Fruit fly (Drosophila melanogaster) whole organism, embryonic: ENCODE results near the gene Vps26.

Experiments used
- Adf1 ChIP-seq: fragments of 200-800 bp; sonication (Bioruptor generic); IDR thresholded peaks from 2 replicates; pipeline ENCODE4 v1.3.6; 2022; ENCODE audit warnings: missing biosample characterization, missing genetic modification characterization
- Bteb2 ChIP-seq: fragments of 200-800 bp; sonication (Bioruptor generic); optimal IDR thresholded peaks from 2 replicates; lab custom pipeline; 2016; ENCODE audit warnings: missing biosample characterization, missing genetic modification characterization
- CG1024 ChIP-seq: fragments of 200-800 bp; sonication (Bioruptor generic); IDR thresholded peaks from 2 replicates; pipeline ENCODE4 v1.3.6; 2022; ENCODE audit warnings: missing biosample characterization, missing genetic modification characterization
- CG10431 ChIP-seq: fragments of 200-800 bp; sonication (Bioruptor generic); optimal IDR thresholded peaks from 3 replicates; lab custom pipeline; 2018; ENCODE audit warnings: missing biosample characterization, mild to moderate bottlenecking, missing genetic modification characterization
- CG12155 ChIP-seq: fragments of 200-800 bp; sonication (Bioruptor generic); optimal IDR thresholded peaks from 3 replicates; lab custom pipeline; 2016; ENCODE audit warnings: missing biosample characterization, missing genetic modification characterization
- CG12744 ChIP-seq: fragments of 200-800 bp; sonication (Bioruptor generic); optimal IDR thresholded peaks from 2 replicates; lab custom pipeline; 2016; ENCODE audit warnings: missing biosample characterization, missing genetic modification characterization
- CG15479 ChIP-seq: fragments of 200-800 bp; sonication (Bioruptor generic); optimal IDR thresholded peaks from 3 replicates; lab custom pipeline; 2019; ENCODE audit warnings: missing biosample characterization, mild to moderate bottlenecking, missing genetic modification characterization, moderate library complexity
- CG16813 ChIP-seq: fragments of 200-800 bp; sonication (Bioruptor generic); IDR thresholded peaks from 3 replicates; pipeline ENCODE4 v1.3.6; 2022; ENCODE audit warnings: missing biosample characterization, missing genetic modification characterization; ENCODE audit not compliant: partially characterized antibody
- CG17802 ChIP-seq: fragments of 200-800 bp; sonication (Bioruptor generic); optimal IDR thresholded peaks from 2 replicates; lab custom pipeline; 2018; ENCODE audit warnings: missing biosample characterization, mild to moderate bottlenecking, missing genetic modification characterization, moderate library complexity
- CG3838 ChIP-seq: fragments of 200-800 bp; sonication (Bioruptor generic); optimal IDR thresholded peaks from 3 replicates; lab custom pipeline; 2016; ENCODE audit warnings: missing biosample characterization, missing genetic modification characterization
- CG4404 ChIP-seq: fragments of 200-800 bp; sonication (Bioruptor generic); IDR thresholded peaks from 2 replicates; pipeline ENCODE4 v1.3.6; 2022; ENCODE audit warnings: missing biosample characterization, missing genetic modification characterization
- CG5953 ChIP-seq: fragments of 200-800 bp; sonication (Bioruptor generic); IDR thresholded peaks from 2 replicates; pipeline ENCODE4 v1.3.6; 2022; ENCODE audit warnings: missing biosample characterization, missing genetic modification characterization
- CG6765 ChIP-seq: fragments of 200-800 bp; sonication (Bioruptor generic); optimal IDR thresholded peaks from 3 replicates; lab custom pipeline; 2017; ENCODE audit warnings: missing biosample characterization, mild to moderate bottlenecking, missing genetic modification characterization
- CG7839 ChIP-seq: fragments of 200-800 bp; sonication (Bioruptor generic); optimal IDR thresholded peaks from 3 replicates; lab custom pipeline; 2018; ENCODE audit warnings: missing biosample characterization, mild to moderate bottlenecking, missing genetic modification characterization, moderate library complexity
- CG7987 ChIP-seq: fragments of 200-800 bp; sonication (Bioruptor generic); optimal IDR thresholded peaks from 2 replicates; lab custom pipeline; 2018; ENCODE audit warnings: missing biosample characterization, mild to moderate bottlenecking, missing genetic modification characterization, moderate library complexity
- Chrac-16 ChIP-seq: fragments of 200-800 bp; sonication (Bioruptor generic); optimal IDR thresholded peaks from 3 replicates; lab custom pipeline; 2016; ENCODE audit warnings: missing biosample characterization, missing genetic modification characterization
- Deaf1 ChIP-seq: fragments of 200-800 bp; optimal IDR thresholded peaks from 3 replicates; lab custom pipeline; 2019; ENCODE audit warnings: missing biosample characterization, mild to moderate bottlenecking, missing genetic modification characterization, moderate library complexity
- Dfd ChIP-seq, 2 experiments: fragments of >200 bp; optimal IDR thresholded peaks; 2 replicates each; lab custom pipeline; 2017; ENCODE audit warnings: missing biosample characterization in 2 of 2, missing genetic modification characterization in 2 of 2
- Dp ChIP-seq: fragments of 200-800 bp; sonication (Bioruptor generic); optimal IDR thresholded peaks from 2 replicates; lab custom pipeline; 2018; ENCODE audit warnings: missing biosample characterization, mild to moderate bottlenecking, missing genetic modification characterization, moderate library complexity
- Fer1 ChIP-seq: fragments of 200-800 bp; sonication (Bioruptor generic); optimal IDR thresholded peaks from 2 replicates; lab custom pipeline; 2017; ENCODE audit warnings: missing biosample characterization, mild to moderate bottlenecking, missing genetic modification characterization
- Hmx ChIP-seq: fragments of 200-800 bp; sonication (Bioruptor generic); optimal IDR thresholded peaks from 2 replicates; lab custom pipeline; 2016; ENCODE audit warnings: missing biosample characterization, missing genetic modification characterization
- Jarid2 ChIP-seq: fragments of 200-800 bp; sonication (Bioruptor generic); optimal IDR thresholded peaks from 3 replicates; lab custom pipeline; 2017; ENCODE audit warnings: mild to moderate bottlenecking, missing biosample characterization, missing genetic modification reagents, missing genetic modification characterization
- Lhr ChIP-seq: fragments of 200-800 bp; sonication (Bioruptor generic); optimal IDR thresholded peaks from 3 replicates; lab custom pipeline; 2017; ENCODE audit warnings: mild to moderate bottlenecking, missing biosample characterization, missing genetic modification reagents, missing genetic modification characterization
- Lpt ChIP-seq: fragments of >200 bp; optimal IDR thresholded peaks from 2 replicates; lab custom pipeline; 2018; ENCODE audit warnings: missing biosample characterization, missing genetic modification characterization
- Neu2 ChIP-seq: fragments of 200-800 bp; sonication (Bioruptor generic); optimal IDR thresholded peaks from 3 replicates; lab custom pipeline; 2016; ENCODE audit warnings: missing biosample characterization, missing genetic modification characterization, borderline replicate concordance
- Nf-YC ChIP-seq: fragments of 200-800 bp; optimal IDR thresholded peaks from 3 replicates; lab custom pipeline; 2019; ENCODE audit warnings: missing biosample characterization, mild to moderate bottlenecking, missing genetic modification characterization, moderate library complexity
- PHDP ChIP-seq: fragments of 200-800 bp; sonication (Bioruptor generic); optimal IDR thresholded peaks from 3 replicates; lab custom pipeline; 2018; ENCODE audit warnings: missing biosample characterization, mild to moderate bottlenecking, missing genetic modification characterization, moderate library complexity
- Sin3A ChIP-seq: fragments of >200 bp; optimal IDR thresholded peaks from 2 replicates; lab custom pipeline; 2018
- Sry-δ ChIP-seq: fragments of 200-800 bp; sonication (Bioruptor generic); optimal IDR thresholded peaks from 2 replicates; lab custom pipeline; 2016; ENCODE audit warnings: missing biosample characterization, missing genetic modification characterization
- Stat92E ChIP-seq, 3 experiments: fragments of >200 bp in 2 of 3; fragments of 200-800 bp in 1 of 3; sonication (Bioruptor generic) in 1 of 3; optimal IDR thresholded peaks; 2 replicates each; lab custom pipeline; 2017 to 2019; ENCODE audit warnings: missing biosample characterization in 3 of 3, missing genetic modification characterization in 3 of 3, mild to moderate bottlenecking in 1 of 3, moderate library complexity in 1 of 3
- Tbp ChIP-seq: fragments of >200 bp; optimal IDR thresholded peaks from 2 replicates; lab custom pipeline; 2018; ENCODE audit warnings: missing biosample characterization, missing genetic modification characterization
- Trl ChIP-seq, 3 experiments: fragments of >200 bp in 2 of 3; fragments of 200-800 bp in 1 of 3; sonication (Bioruptor generic) in 1 of 3; optimal IDR thresholded peaks; 2 replicates in 1 of 3; 3 replicates in 2 of 3; lab custom pipeline; 2016 to 2017; ENCODE audit warnings: missing biosample characterization in 1 of 3, missing genetic modification characterization in 1 of 3
- ab ChIP-seq: fragments of 200-800 bp; sonication (Bioruptor generic); optimal IDR thresholded peaks from 2 replicates; lab custom pipeline; 2016; ENCODE audit warnings: missing biosample characterization, missing genetic modification characterization
- az2 ChIP-seq: fragments of 200-800 bp; sonication (Bioruptor generic); optimal IDR thresholded peaks from 3 replicates; lab custom pipeline; 2016; ENCODE audit warnings: missing biosample characterization, missing genetic modification characterization
- cg ChIP-seq: fragments of 200-800 bp; sonication (Bioruptor generic); optimal IDR thresholded peaks from 3 replicates; lab custom pipeline; 2019; ENCODE audit warnings: missing biosample characterization, mild to moderate bottlenecking, missing genetic modification characterization, moderate library complexity
- crp ChIP-seq, 2 experiments: fragments of 200-800 bp; sonication (Bioruptor generic); optimal IDR thresholded peaks; 2 replicates in 1 of 2; 3 replicates in 1 of 2; lab custom pipeline; 2017; ENCODE audit warnings: missing biosample characterization in 2 of 2, missing genetic modification characterization in 2 of 2, mild to moderate bottlenecking in 1 of 2, moderate library complexity in 1 of 2
- fru ChIP-seq: fragments of >200 bp; optimal IDR thresholded peaks from 2 replicates; lab custom pipeline; 2017
- ftz-f1 ChIP-seq: fragments of 200-800 bp; sonication (Bioruptor generic); optimal IDR thresholded peaks from 2 replicates; lab custom pipeline; 2016; ENCODE audit warnings: missing biosample characterization, missing genetic modification characterization
- gsb ChIP-seq: fragments of 200-800 bp; sonication (Bioruptor generic); IDR thresholded peaks from 2 replicates; pipeline ENCODE4 v1.3.6; 2022; ENCODE audit warnings: missing biosample characterization, missing genetic modification characterization
- ind ChIP-seq: fragments of 200-800 bp; sonication (Bioruptor generic); optimal IDR thresholded peaks from 3 replicates; lab custom pipeline; 2016; ENCODE audit warnings: missing biosample characterization, missing genetic modification characterization
- knrl ChIP-seq: fragments of 200-800 bp; sonication (Bioruptor generic); IDR thresholded peaks from 3 replicates; pipeline ENCODE4 v1.3.6; 2022; ENCODE audit warnings: missing biosample characterization, missing genetic modification characterization; ENCODE audit not compliant: partially characterized antibody
- lab ChIP-seq: fragments of 200-800 bp; sonication (Bioruptor generic); optimal IDR thresholded peaks from 3 replicates; lab custom pipeline; 2017; ENCODE audit warnings: missing biosample characterization, missing genetic modification characterization, mild to moderate bottlenecking, moderate library complexity, missing genetic modification reagents
- odd ChIP-seq: fragments of 200-800 bp; sonication (Bioruptor generic); optimal IDR thresholded peaks from 2 replicates; lab custom pipeline; 2017; ENCODE audit warnings: missing biosample characterization, mild to moderate bottlenecking, missing genetic modification characterization
- pfk ChIP-seq: fragments of 200-800 bp; sonication (Bioruptor generic); optimal IDR thresholded peaks from 2 replicates; lab custom pipeline; 2018; ENCODE audit warnings: missing biosample characterization, mild to moderate bottlenecking, missing genetic modification characterization, moderate library complexity
- psq ChIP-seq: fragments of 200-800 bp; sonication (Bioruptor generic); optimal IDR thresholded peaks from 2 replicates; lab custom pipeline; 2017; ENCODE audit warnings: missing biosample characterization, missing genetic modification characterization
- salm ChIP-seq: fragments of 200-800 bp; sonication (Bioruptor generic); optimal IDR thresholded peaks from 2 replicates; lab custom pipeline; 2018; ENCODE audit warnings: missing biosample characterization, mild to moderate bottlenecking, missing genetic modification characterization
- tll ChIP-seq, 2 experiments: fragments of 200-800 bp in 1 of 2; fragments of >200 bp in 1 of 2; sonication (Bioruptor generic) in 1 of 2; optimal IDR thresholded peaks; 2 replicates each; lab custom pipeline; 2017 to 2019; ENCODE audit warnings: missing biosample characterization in 2 of 2, missing genetic modification characterization in 2 of 2, mild to moderate bottlenecking in 1 of 2, moderate library complexity in 1 of 2
- z ChIP-seq: fragments of 200-800 bp; sonication (Bioruptor generic); IDR thresholded peaks from 3 replicates; pipeline ENCODE4 v1.3.6; 2022; ENCODE audit warnings: missing biosample characterization, missing genetic modification characterization
- zen ChIP-seq: fragments of 200-800 bp; sonication (Bioruptor generic); optimal IDR thresholded peaks from 3 replicates; lab custom pipeline; 2018; ENCODE audit warnings: missing biosample characterization, mild to moderate bottlenecking, missing genetic modification characterization, moderate library complexity
- zfh2 ChIP-seq: fragments of 200-800 bp; sonication (Bioruptor generic); optimal IDR thresholded peaks from 2 replicates; lab custom pipeline; 2016; ENCODE audit warnings: missing biosample characterization, missing genetic modification characterization

Gene Vps26

dm6 chrX:1854070-1854469 lies 19.6 kb upstream of the Vps26 start (continued):
- TF ChIP-seq pfk (GFP tag; lab: Kevin White, UChicago) (peak; percentile 43), CG12744 (GFP tag; lab: Kevin White, UChicago) (peak; percentile 49), Sin3A (lab: Kevin White, UChicago) (no peak), CG12155 (GFP tag; lab: Kevin White, UChicago) (peak; percentile 6), Dp (GFP tag; lab: Kevin White, UChicago) (no peak), ab (GFP tag; lab: Kevin White, UChicago) (no peak), Hmx (GFP tag; lab: Kevin White, UChicago) (no peak), CG16813 (GFP tag; lab: Robert Waterston, UW) (no peak), CG3838 (GFP tag; lab: Kevin White, UChicago) (peak; percentile 42), Lhr (no peak), ind (GFP tag; lab: Kevin White, UChicago) (peak; percentile 10), Neu2 (GFP tag; lab: Kevin White, UChicago) (no peak), fru (lab: Kevin White, UChicago) (no peak), Chrac-16 (GFP tag; lab: Kevin White, UChicago) (no peak), zfh2 (GFP tag; lab: Kevin White, UChicago) (no peak), ftz-f1 (GFP tag; lab: Kevin White, UChicago) (no peak), Fer1 (peak; percentile 95), CG1024 (GFP tag; lab: Robert Waterston, UW) (0 out of 2 replicates have a peak, but pooled peaks have one; percentile 13), Stat92E (GFP tag; optimal IDR thresholded peaks at IDR 0.05; lab: Kevin White, UChicago) (no peak), CG4404 (GFP tag; lab: Robert Waterston, UW) (no peak), CG7839 (tag; lab: Kevin White, UChicago) (peak; percentile 15), gsb (GFP tag; lab: Robert Waterston, UW) (peak; percentile 51; the same call in 1 of the 2 replicates), Nf-YC (peak; percentile 35), cg (no peak), PHDP (peak; percentile 58), lab (GFP tag; lab: Kevin White, UChicago) (peak; percentile 97), CG7987 (GFP tag; lab: Kevin White, UChicago) (peak; percentile 86), odd (GFP tag; lab: Kevin White, UChicago) (peak; percentile 68), Dfd (GFP tag; optimal IDR thresholded peaks at IDR 0.05; lab: Kevin White, UChicago) (no peak), CG6765 (GFP tag; lab: Kevin White, UChicago) (peak; percentile 93), Jarid2 (GFP tag; lab: Kevin White, UChicago) (peak; percentile 52), salm (tag; lab: Kevin White, UChicago) (no peak), az2 (GFP tag; lab: Kevin White, UChicago) (no peak), z (GFP tag; lab: Robert Waterston, UW) (0 out of 3 replicates have a peak, but pooled peaks have one; percentile 41), Tbp (GFP tag; lab: Kevin White, UChicago) (no peak), CG17802 (no peak), Adf1 (GFP tag; lab: Robert Waterston, UW) (peak; percentile 72; the same call in 1 of the 2 replicates), Trl (optimal IDR thresholded peaks at IDR 0.05; lab: Kevin White, UChicago) (no peak), Trl (GFP tag; optimal IDR thresholded peaks at IDR 0.05; lab: Kevin White, UChicago) (peak; percentile 80), psq (peak; percentile 6), zen (no peak), CG5953 (GFP tag; lab: Robert Waterston, UW) (peak; percentile 51; the same call in 1 of the 2 replicates), CG10431 (GFP tag; lab: Kevin White, UChicago) (no peak), Bteb2 (GFP tag; lab: Kevin White, UChicago) (peak; percentile 79), knrl (GFP tag; lab: Robert Waterston, UW) (no peak), Deaf1 (tag; lab: Kevin White, UChicago) (no peak), crp (GFP tag; optimal IDR thresholded peaks at IDR 0.05; lab: Kevin White, UChicago) (no peak), Sry-δ (GFP tag; lab: Kevin White, UChicago) (peak; percentile 28), Lpt (GFP tag; lab: Kevin White, UChicago) (no peak), CG15479 (no peak), tll (GFP tag; optimal IDR thresholded peaks at IDR 0.05; lab: Kevin White, UChicago) (no peak)
